Worm (Caenorhabditis elegans) whole organism, L4/young adult: ENCODE data around the gene F10E9.12.

Experiments
- W03F9.2 ChIP-seq: fragments of 150-350 bp; optimal IDR thresholded peaks from 2 replicates; lab custom pipeline; 2014; ENCODE audit warnings: missing biosample characterization, missing genetic modification characterization
- dao-5 ChIP-seq: sonication (generic microtip); optimal IDR thresholded peaks from 2 replicates; lab custom pipeline; 2016; ENCODE audit warnings: missing genotype, missing genetic modification characterization, moderate library complexity, missing compliant biosample characterization
- him-1 ChIP-seq: sonication (generic microtip); optimal IDR thresholded peaks from 2 replicates; lab custom pipeline; 2016; ENCODE audit warnings: missing genotype, missing genetic modification reagents, missing genetic modification characterization, missing compliant biosample characterization

ce11 chrIII:8356407-8356881 lies 32.1 kb downstream of the F10E9.12 start:
- peak; percentile 46 for TF ChIP-seq W03F9.2 (tag; lab: Kevin White, UChicago)
- TF ChIP-seq him-1: no peak
- no peak for TF ChIP-seq dao-5 (tag; lab: Kevin White, UChicago)
